Worm (Caenorhabditis elegans) whole organism, L1 larva: ENCODE results near the gene cdk-11.2.

ENCODE experiments used
- C04F5.9 ChIP-seq: sonication (generic microtip); optimal IDR thresholded peaks from 2 replicates; lab custom pipeline; 2016; ENCODE audit warnings: missing genetic modification characterization, missing compliant biosample characterization
- C16A3.4 ChIP-seq: fragments of 150-350 bp; optimal IDR thresholded peaks from 2 replicates; lab custom pipeline; 2014; ENCODE audit warnings: missing biosample characterization, missing genetic modification characterization
- C34B4.2 ChIP-seq: sonication (generic microtip); optimal IDR thresholded peaks from 2 replicates; lab custom pipeline; 2017; ENCODE audit warnings: mild to moderate bottlenecking, missing genetic modification characterization, missing compliant biosample characterization
- alr-1 ChIP-seq: fragments of 200-800 bp; sonication (Bioruptor generic); optimal IDR thresholded peaks from 2 replicates; lab custom pipeline; 2018; ENCODE audit warnings: borderline replicate concordance, mild to moderate bottlenecking, missing genetic modification characterization, missing compliant biosample characterization
- ama-1 ChIP-seq: fragments of 150-350 bp; optimal IDR thresholded peaks from 2 replicates; lab custom pipeline; 2014
- blmp-1 ChIP-seq: fragments of 150-350 bp; optimal IDR thresholded peaks from 2 replicates; lab custom pipeline; 2014; ENCODE audit warnings: missing biosample characterization, missing genetic modification characterization
- ceh-63 ChIP-seq: fragments of 200-800 bp; sonication (Bioruptor generic); optimal IDR thresholded peaks from 2 replicates; lab custom pipeline; 2018; ENCODE audit warnings: mild to moderate bottlenecking, missing genetic modification characterization, missing compliant biosample characterization
- dpl-1 ChIP-seq, 3 experiments: fragments of 150-350 bp in 2 of 3; sonication (generic microtip) in 1 of 3; optimal IDR thresholded peaks; 2 replicates each; lab custom pipeline; 2014 to 2017; ENCODE audit warnings: missing biosample characterization in 3 of 3, missing genetic modification characterization in 3 of 3, missing genetic modification reagents in 3 of 3
- dsc-1 ChIP-seq: sonication (generic microtip); optimal IDR thresholded peaks from 2 replicates; lab custom pipeline; 2016; ENCODE audit warnings: mild to moderate bottlenecking, missing genetic modification characterization, missing compliant biosample characterization
- efl-1 ChIP-seq, 4 experiments: fragments of 150-350 bp; optimal IDR thresholded peaks in 3 of 4; peaks in 1 of 4; 1 replicate in 1 of 4; 2 replicates in 3 of 4; lab custom pipeline; 2014; ENCODE audit warnings: missing biosample characterization in 2 of 4, missing genetic modification characterization in 2 of 4, missing genetic modification reagents in 2 of 4
- efl-3 ChIP-seq: fragments of 200-800 bp; sonication (Bioruptor generic); optimal IDR thresholded peaks from 2 replicates; lab custom pipeline; 2018; ENCODE audit warnings: mild to moderate bottlenecking, missing genetic modification characterization, missing compliant biosample characterization
- egl-27 ChIP-seq, 2 experiments: fragments of 150-350 bp in 1 of 2; sonication (generic microtip); optimal IDR thresholded peaks; 3 replicates each; lab custom pipeline; 2017 to 2018; ENCODE audit warnings: missing biosample characterization in 2 of 2, missing genetic modification characterization in 2 of 2, missing genetic modification reagents in 2 of 2
- elt-2 ChIP-seq: sonication (generic microtip); optimal IDR thresholded peaks from 2 replicates; lab custom pipeline; 2016; ENCODE audit warnings: missing genetic modification characterization, mild to moderate bottlenecking, inconsistent platforms, missing compliant biosample characterization, missing genetic modification reagents
- fkh-10 ChIP-seq: sonication (generic microtip); optimal IDR thresholded peaks from 2 replicates; lab custom pipeline; 2017; ENCODE audit warnings: missing biosample characterization, missing genetic modification reagents, missing genetic modification characterization
- fkh-4 ChIP-seq: sonication (generic microtip); optimal IDR thresholded peaks from 2 replicates; lab custom pipeline; 2016; ENCODE audit warnings: missing compliant biosample characterization, missing genetic modification characterization, borderline replicate concordance
- fkh-8 ChIP-seq: sonication (generic microtip); optimal IDR thresholded peaks from 2 replicates; lab custom pipeline; 2016; ENCODE audit warnings: mild to moderate bottlenecking, missing genetic modification characterization, missing compliant biosample characterization
- grh-1 ChIP-seq: fragments of 200-800 bp; sonication (Bioruptor generic); IDR thresholded peaks from 2 replicates; pipeline ENCODE4 v1.3.6; 2022; ENCODE audit warnings: missing genetic modification reagents, missing genetic modification characterization, missing compliant biosample characterization
- hpl-2 ChIP-seq: fragments of 150-350 bp; optimal IDR thresholded peaks from 2 replicates; lab custom pipeline; 2014; ENCODE audit warnings: missing biosample characterization, missing genetic modification reagents, missing genetic modification characterization
- irx-1 ChIP-seq: sonication (generic microtip); optimal IDR thresholded peaks from 2 replicates; lab custom pipeline; 2016; ENCODE audit warnings: missing genetic modification characterization, missing compliant biosample characterization
- isw-1 ChIP-seq: fragments of 200-800 bp; sonication (Bioruptor generic); IDR thresholded peaks from 2 replicates; pipeline ENCODE4 v1.3.6; 2022; ENCODE audit warnings: missing genetic modification characterization, missing compliant biosample characterization
- jun-1 ChIP-seq: fragments of 150-350 bp; optimal IDR thresholded peaks from 2 replicates; lab custom pipeline; 2014; ENCODE audit warnings: missing biosample characterization, missing genetic modification reagents, missing genetic modification characterization
- lin-14 ChIP-seq: fragments of 200-800 bp; sonication (Bioruptor generic); optimal IDR thresholded peaks from 2 replicates; lab custom pipeline; 2018; ENCODE audit warnings: mild to moderate bottlenecking, missing genetic modification characterization, moderate library complexity, missing compliant biosample characterization
- lin-35 ChIP-seq, 2 experiments: fragments of 150-350 bp; optimal IDR thresholded peaks; 2 replicates each; lab custom pipeline; 2014; ENCODE audit warnings: missing biosample characterization in 2 of 2, missing genetic modification characterization in 2 of 2, missing genetic modification reagents in 2 of 2
- lin-39 ChIP-seq: fragments of 150-350 bp; optimal IDR thresholded peaks from 2 replicates; lab custom pipeline; 2014; ENCODE audit warnings: missing biosample characterization, missing genetic modification reagents, missing genetic modification characterization
- mab-9 ChIP-seq: fragments of 200-800 bp; sonication (Bioruptor generic); IDR thresholded peaks from 2 replicates; pipeline ENCODE4 v1.3.6; 2022; ENCODE audit warnings: missing genetic modification reagents, missing genetic modification characterization, missing compliant biosample characterization
- mef-2 ChIP-seq: fragments of 150-350 bp; optimal IDR thresholded peaks from 2 replicates; lab custom pipeline; 2014; ENCODE audit warnings: missing biosample characterization, missing genetic modification characterization
- mep-1 ChIP-seq: fragments of 150-350 bp; optimal IDR thresholded peaks from 2 replicates; lab custom pipeline; 2014; ENCODE audit warnings: missing biosample characterization, missing genetic modification characterization
- nhr-12 ChIP-seq: sonication (generic microtip); optimal IDR thresholded peaks from 2 replicates; lab custom pipeline; 2017; ENCODE audit warnings: missing biosample characterization, missing genetic modification characterization
- nhr-19 ChIP-seq: fragments of 200-800 bp; sonication (Bioruptor generic); conservative IDR thresholded peaks from 2 replicates; pipeline ENCODE4 v1.3.6; 2022; ENCODE audit warnings: missing genetic modification characterization, missing compliant biosample characterization
- nhr-20 ChIP-seq: sonication (generic microtip); optimal IDR thresholded peaks from 2 replicates; lab custom pipeline; 2016; ENCODE audit warnings: mild to moderate bottlenecking, missing genetic modification characterization, missing compliant biosample characterization
- nhr-237 ChIP-seq: fragments of 150-350 bp; optimal IDR thresholded peaks from 2 replicates; lab custom pipeline; 2014; ENCODE audit warnings: missing biosample characterization, missing genetic modification characterization
- nhr-28 ChIP-seq: fragments of 150-350 bp; optimal IDR thresholded peaks from 2 replicates; lab custom pipeline; 2014; ENCODE audit warnings: missing biosample characterization, missing genetic modification characterization
- nhr-84 ChIP-seq: sonication (generic microtip); optimal IDR thresholded peaks from 2 replicates; lab custom pipeline; 2017; ENCODE audit warnings: missing biosample characterization, missing genetic modification characterization
- nhr-85 ChIP-seq: sonication (generic microtip); peaks from one replicate; lab custom pipeline; 2016; ENCODE audit warnings: missing genetic modification characterization, inconsistent platforms, missing compliant biosample characterization
- nhr-90 ChIP-seq: sonication (generic microtip); optimal IDR thresholded peaks from 2 replicates; lab custom pipeline; 2016; ENCODE audit warnings: mild to moderate bottlenecking, missing genetic modification characterization, missing compliant biosample characterization; ENCODE audit not compliant: poor library complexity
- pag-3 ChIP-seq: sonication (generic microtip); optimal IDR thresholded peaks from 2 replicates; lab custom pipeline; 2017; ENCODE audit warnings: missing genetic modification characterization, mild to moderate bottlenecking, missing compliant biosample characterization, antibody characterized with exemption, borderline replicate concordance; ENCODE audit not compliant: insufficient read depth
- rnt-1 ChIP-seq: sonication (generic microtip); optimal IDR thresholded peaks from 2 replicates; lab custom pipeline; 2016; ENCODE audit warnings: mild to moderate bottlenecking, missing genetic modification characterization, moderate library complexity, missing compliant biosample characterization
- skn-1 ChIP-seq: fragments of 150-350 bp; optimal IDR thresholded peaks from 2 replicates; lab custom pipeline; 2014; ENCODE audit warnings: missing biosample characterization, missing genetic modification characterization
- swsn-7 ChIP-seq: sonication (generic microtip); optimal IDR thresholded peaks from 2 replicates; lab custom pipeline; 2016; ENCODE audit warnings: missing genetic modification characterization, missing compliant biosample characterization
- unc-86 ChIP-seq: sonication (generic microtip); optimal IDR thresholded peaks from 2 replicates; lab custom pipeline; 2016; ENCODE audit warnings: missing genetic modification characterization, missing compliant biosample characterization
- vab-15 ChIP-seq: sonication (generic microtip); optimal IDR thresholded peaks from 2 replicates; lab custom pipeline; 2017; ENCODE audit warnings: missing genotype, mild to moderate bottlenecking, missing genetic modification characterization, missing compliant biosample characterization
- zip-4 ChIP-seq: fragments of 200-800 bp; sonication (Bioruptor generic); optimal IDR thresholded peaks from 2 replicates; lab custom pipeline; 2018; ENCODE audit warnings: mild to moderate bottlenecking, missing genetic modification characterization, moderate library complexity, missing compliant biosample characterization

cdk-11.2 gene

ce11 chrX:10435492-10435939 lies 16.0 kb upstream of the cdk-11.2 start (continued):
- peak; percentile 23 for TF ChIP-seq skn-1 (tag; lab: Kevin White, UChicago)
- peak; percentile 89 for TF ChIP-seq fkh-8 (tag; lab: Kevin White, UChicago)
- TF ChIP-seq dsc-1, result peak; percentile 56
- no peak for TF ChIP-seq pag-3 (tag; lab: Kevin White, UChicago)
- TF ChIP-seq swsn-7, result peak; percentile 72
- TF ChIP-seq ceh-63, result no peak
- TF ChIP-seq lin-35 (GFP tag; optimal IDR thresholded peaks at IDR 0.05; lab: Kevin White, UChicago), result peak in 1 of 2 experiments; percentile 60
- TF ChIP-seq nhr-28, result no peak
- TF ChIP-seq ama-1, result no peak
- TF ChIP-seq nhr-90, result no peak
- peak; percentile 32 for TF ChIP-seq nhr-20 (tag; lab: Kevin White, UChicago)
- peak; percentile 45 for TF ChIP-seq jun-1 (tag; lab: Kevin White, UChicago)
- TF ChIP-seq rnt-1 (tag; lab: Kevin White, UChicago), result peak; percentile 39
- TF ChIP-seq nhr-237, result no peak
- no peak for TF ChIP-seq vab-15 (tag; lab: Kevin White, UChicago)

DNA sequence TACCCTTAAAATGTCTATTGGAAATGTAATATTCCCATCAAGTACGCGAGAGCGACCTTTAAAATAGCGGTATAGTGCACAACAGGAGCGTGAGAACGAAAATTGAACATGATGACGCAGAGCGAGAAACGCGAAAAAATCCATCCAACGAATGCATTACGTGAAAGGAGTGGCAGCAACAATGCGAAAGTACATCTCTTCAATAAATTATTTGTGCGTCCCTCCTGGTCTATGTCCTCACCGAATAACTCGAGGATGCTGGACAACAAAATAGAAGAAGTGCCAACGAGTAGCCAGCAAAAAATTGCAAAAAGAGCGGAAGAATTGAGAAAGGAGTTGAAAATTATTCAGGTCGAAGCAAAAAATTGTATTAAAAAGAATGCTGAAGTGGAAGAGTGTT lies 14.3 kb upstream of the cdk-11.2 start:
- TF ChIP-seq dpl-1 (GFP tag; optimal IDR thresholded peaks at IDR 0.05; lab: Kevin White, UChicago) (no peak), nhr-237 (no peak), C16A3.4 (tag; lab: Kevin White, UChicago) (no peak), irx-1 (tag; lab: Kevin White, UChicago) (no peak), elt-2 (tag; lab: Kevin White, UChicago) (no peak), nhr-84 (no peak), swsn-7 (no peak), vab-15 (tag; lab: Kevin White, UChicago) (no peak), egl-27 (tag; optimal IDR thresholded peaks at IDR 0.05; lab: Kevin White, UChicago) (no peak), lin-14 (GFP tag; lab: Kevin White, UChicago) (peak; percentile 57), lin-39 (tag; lab: Kevin White, UChicago) (no peak), grh-1 (GFP tag; lab: Robert Waterston, UW) (no peak), alr-1 (tag; lab: Kevin White, UChicago) (no peak), zip-4 (no peak), nhr-12 (tag; lab: Kevin White, UChicago) (no peak), pag-3 (tag; lab: Kevin White, UChicago) (no peak), unc-86 (peak; percentile 30), blmp-1 (tag; lab: Kevin White, UChicago) (peak; percentile 35), fkh-10 (GFP tag; lab: Kevin White, UChicago) (peak; percentile 9), nhr-85 (tag; lab: Kevin White, UChicago) (peak; percentile 52)
- TF ChIP-seq, all 84 proteins: peak for 5

- TF ChIP-seq egl-27 (tag; optimal IDR thresholded peaks at IDR 0.05; lab: Kevin White, UChicago) (no peak), efl-1 (optimal IDR thresholded peaks at IDR 0.05; lab: Kevin White, UChicago) (no peak), efl-1 (GFP tag; optimal IDR thresholded peaks at IDR 0.05 in 1 of 2; lab: Kevin White, UChicago) (peak in 1 of 2 experiments; percentile 43), irx-1 (tag; lab: Kevin White, UChicago) (no peak), mep-1 (tag; lab: Kevin White, UChicago) (no peak), nhr-19 (GFP tag; lab: Robert Waterston, UW) (no peak), unc-86 (no peak), nhr-237 (no peak), isw-1 (GFP tag; lab: Robert Waterston, UW) (no peak), C34B4.2 (tag; lab: Kevin White, UChicago) (no peak), efl-3 (GFP tag; lab: Kevin White, UChicago) (no peak), hpl-2 (GFP tag; lab: Kevin White, UChicago) (no peak), skn-1 (tag; lab: Kevin White, UChicago) (no peak), lin-35 (GFP tag; optimal IDR thresholded peaks at IDR 0.05; lab: Kevin White, UChicago) (no peak), blmp-1 (tag; lab: Kevin White, UChicago) (peak; percentile 91), mab-9 (GFP tag; lab: Robert Waterston, UW) (no peak), mef-2 (tag; lab: Kevin White, UChicago) (no peak), C04F5.9 (no peak), fkh-4 (tag; lab: Kevin White, UChicago) (no peak)
These were observed 13.2 kb upstream of the cdk-11.2 start for ce11 chrX:10432786-10433185.
